Fruit fly (Drosophila melanogaster): ENCODE results near the gene IP3K1.

Gene IP3K1

dm6 chr2L:9737803-9738202, 44.4 kb upstream of the IP3K1 start (continued):
- TF ChIP-seq acj6 (GFP tag; optimal IDR thresholded peaks at IDR 0.05) (peak; percentile 37), CG32006 (GFP tag; optimal IDR thresholded peaks at IDR 0.05) (peak; percentile 68), CG1621 (tag; optimal IDR thresholded peaks at IDR 0.05) (no peak), Met (GFP tag; optimal IDR thresholded peaks at IDR 0.05) (peak; percentile 25), Eip75B (GFP tag; optimal IDR thresholded peaks at IDR 0.05) (peak; percentile 8), CG8632 (GFP tag; optimal IDR thresholded peaks at IDR 0.05) (peak; percentile 32), fkh (GFP tag; optimal IDR thresholded peaks at IDR 0.05) (no peak), CG10669 (GFP tag; optimal IDR thresholded peaks at IDR 0.05) (peak; percentile 49), OdsH (GFP tag; optimal IDR thresholded peaks at IDR 0.05) (peak; percentile 52), dac (GFP tag; optimal IDR thresholded peaks at IDR 0.05) (no peak), Eip93F (GFP tag; optimal IDR thresholded peaks at IDR 0.05) (no peak), Hr4 (GFP tag; optimal IDR thresholded peaks at IDR 0.05) (peak; percentile 56), cyc (GFP tag; optimal IDR thresholded peaks at IDR 0.05) (peak; percentile 36), net (GFP tag; optimal IDR thresholded peaks at IDR 0.05) (peak; percentile 15), salr (GFP tag; optimal IDR thresholded peaks at IDR 0.05) (no peak), eg (GFP tag; IDR thresholded peaks at IDR 0.05) (peak; percentile 45; the same call in 2 of the 3 replicates), svp (GFP tag) (peak; percentile 68), topi (GFP tag; optimal IDR thresholded peaks at IDR 0.05) (no peak), vri (GFP tag; optimal IDR thresholded peaks at IDR 0.05) (no peak), CG7368 (GFP tag; optimal IDR thresholded peaks at IDR 0.05) (no peak), CG6808 (GFP tag; optimal IDR thresholded peaks at IDR 0.05) (peak; percentile 2), CG16779 (tag; optimal IDR thresholded peaks at IDR 0.05) (peak; percentile 2), CG11294 (GFP tag; IDR thresholded peaks at IDR 0.05) (no peak), esn (GFP tag; optimal IDR thresholded peaks at IDR 0.05) (no peak), CG6276 (GFP tag; optimal IDR thresholded peaks at IDR 0.05) (peak; percentile 31), lz (GFP tag; optimal IDR thresholded peaks at IDR 0.05) (peak; percentile 28), CG10631 (GFP tag; optimal IDR thresholded peaks at IDR 0.05) (peak; percentile 44), Sox14 (GFP tag; optimal IDR thresholded peaks at IDR 0.05) (peak; percentile 8)

DNA sequence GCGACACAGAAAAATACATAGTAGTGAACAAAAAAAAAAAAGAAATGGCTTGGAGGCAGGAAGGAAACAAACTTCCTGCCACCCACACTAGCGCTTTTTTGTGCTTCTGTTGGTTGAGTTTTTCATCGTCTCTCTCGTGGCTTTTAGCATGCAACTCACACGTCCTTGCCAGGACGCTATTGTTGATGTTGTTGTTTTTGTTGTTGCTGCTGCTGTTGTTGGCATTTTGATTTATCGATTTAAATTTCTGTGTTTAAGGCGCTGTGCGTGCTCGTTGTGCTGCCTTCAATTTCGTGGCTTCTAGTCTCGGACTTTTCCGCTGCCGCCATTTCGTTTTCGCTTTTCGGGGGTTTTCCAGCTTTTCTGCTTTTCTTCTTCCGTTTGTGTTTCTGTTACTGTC, 42.5 kb upstream of the IP3K1 start:
- no peak for TF ChIP-seq CG15336 (GFP tag; IDR thresholded peaks at IDR 0.05)
- TF ChIP-seq fkh (GFP tag; optimal IDR thresholded peaks at IDR 0.05), result no peak
- no peak for TF ChIP-seq dac (GFP tag; optimal IDR thresholded peaks at IDR 0.05)
- TF ChIP-seq Gug (GFP tag; IDR thresholded peaks at IDR 0.05), result no peak
- no peak for TF ChIP-seq CG11762 (GFP tag; optimal IDR thresholded peaks at IDR 0.05; ENCODE audit: insufficient read depth)
- TF ChIP-seq CG10669 (GFP tag; optimal IDR thresholded peaks at IDR 0.05), result no peak
- no peak for TF ChIP-seq Lpt (GFP tag; optimal IDR thresholded peaks at IDR 0.05)
- no peak for TF ChIP-seq Eip78C (GFP tag)
- TF ChIP-seq Eip75B (GFP tag; optimal IDR thresholded peaks at IDR 0.05), result no peak
- TF ChIP-seq CG8319 (GFP tag; optimal IDR thresholded peaks at IDR 0.05), result no peak
- TF ChIP-seq Hr39 (GFP tag; optimal IDR thresholded peaks at IDR 0.05), result no peak
- no peak for TF ChIP-seq CG6808 (GFP tag; optimal IDR thresholded peaks at IDR 0.05)
- no peak for TF ChIP-seq topi (GFP tag; optimal IDR thresholded peaks at IDR 0.05)
- no peak for TF ChIP-seq esn (GFP tag; optimal IDR thresholded peaks at IDR 0.05)
- no peak for TF ChIP-seq CG32006 (GFP tag; optimal IDR thresholded peaks at IDR 0.05)

DNA sequence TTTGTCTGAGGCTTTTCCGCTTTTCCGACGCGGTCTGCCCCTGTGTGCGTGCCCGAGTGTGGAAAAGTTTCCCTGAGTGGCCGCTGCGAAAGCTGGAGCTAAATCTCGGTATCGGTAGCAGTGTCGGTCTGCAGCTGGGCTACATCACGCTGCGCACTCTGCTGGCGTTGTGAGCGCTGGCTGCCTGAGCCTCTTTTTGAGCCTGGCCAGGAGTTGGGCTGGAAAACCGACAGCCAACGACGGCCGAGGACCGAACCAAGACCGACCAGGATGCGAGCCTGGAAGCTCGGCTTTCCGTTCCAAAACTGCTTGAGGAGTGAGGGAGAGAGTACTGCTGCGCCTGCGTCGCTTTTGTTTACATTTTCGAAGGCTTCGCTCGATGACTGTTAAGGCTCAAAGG, 38.4 kb upstream of the IP3K1 start:
- no peak for TF ChIP-seq Ets96B (tag; optimal IDR thresholded peaks at IDR 0.05)
- TF ChIP-seq eg (GFP tag; IDR thresholded peaks at IDR 0.05), result 0 out of 3 replicates have a peak, but pooled peaks have one; percentile 9

DNA sequence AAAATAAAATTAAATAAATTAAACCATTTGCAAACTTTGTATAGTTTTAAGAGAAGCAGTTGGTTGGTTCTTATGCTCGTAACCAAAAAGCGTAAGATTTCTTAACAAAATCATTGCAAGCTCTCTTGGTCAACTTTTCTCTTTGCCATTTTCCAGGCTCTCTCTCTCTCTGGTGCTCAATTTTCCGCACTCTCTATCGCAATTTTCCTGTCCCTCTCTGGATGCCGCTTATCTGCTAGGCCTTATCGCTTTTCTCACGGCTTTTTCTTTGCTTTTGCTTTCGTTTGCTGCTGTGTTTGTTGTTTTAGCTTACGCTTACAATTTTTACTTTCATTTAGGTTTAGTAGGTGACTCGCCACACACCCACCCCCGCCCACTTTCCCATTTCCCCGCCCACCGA, 37.5 kb upstream of the IP3K1 start:
- TF ChIP-seq Blimp-1 (GFP tag; optimal IDR thresholded peaks at IDR 0.05) (no peak), vri (GFP tag; optimal IDR thresholded peaks at IDR 0.05) (no peak), CG1621 (tag; optimal IDR thresholded peaks at IDR 0.05) (no peak), CG6854 (GFP tag; optimal IDR thresholded peaks at IDR 0.05) (no peak), CG10631 (GFP tag; optimal IDR thresholded peaks at IDR 0.05) (no peak), salr (GFP tag; optimal IDR thresholded peaks at IDR 0.05) (no peak)

Measured in whole organism, prepupa.